Worm (Caenorhabditis elegans): ENCODE measurements around the gene rde-8.

Gene rde-8

ce11 chrIV:7075063-7075462 is 28.0 kb downstream of the rde-8 start, which contains the start of gene srg-50:
TSS of gene srg-50 (minus strand) at chrIV:7075163.
- TF ChIP-seq hmbx-1 (tag; optimal IDR thresholded peaks at IDR 0.05) (no peak), scrt-1 (GFP tag; IDR thresholded peaks at IDR 0.05) (no peak)

ce11 chrIV:7072110-7072509 is 31.0 kb downstream of the rde-8 start, which contains the start of gene srg-48:
TSS of gene srg-48 (plus strand) at chrIV:7072410.
- TF ChIP-seq ama-1 (optimal IDR thresholded peaks at IDR 0.05) (no peak), B0310.2 (tag; optimal IDR thresholded peaks at IDR 0.05) (no peak), ceh-36 (tag; optimal IDR thresholded peaks at IDR 0.05) (no peak), hnd-1 (tag; optimal IDR thresholded peaks at IDR 0.05) (no peak), sea-1 (GFP tag; conservative IDR thresholded peaks at IDR 0.05) (no peak)

ce11 chrIV:7067446-7067845 is 35.6 kb downstream of the rde-8 start:
- TF ChIP-seq sea-1 (GFP tag; conservative IDR thresholded peaks at IDR 0.05), result no peak
- no peak for TF ChIP-seq tbx-11 (GFP tag; IDR thresholded peaks at IDR 0.05)
- TF ChIP-seq scrt-1 (GFP tag; IDR thresholded peaks at IDR 0.05), result no peak
- TF ChIP-seq hnd-1 (tag; optimal IDR thresholded peaks at IDR 0.05), result no peak
- no peak for TF ChIP-seq tra-4 (tag; optimal IDR thresholded peaks at IDR 0.05)
- TF ChIP-seq ama-1 (optimal IDR thresholded peaks at IDR 0.05), result no peak
- TF ChIP-seq F13C5.2 (tag; optimal IDR thresholded peaks at IDR 0.05), result no peak
- TF ChIP-seq ceh-13 (GFP tag; optimal IDR thresholded peaks at IDR 0.05), result no peak
- TF ChIP-seq hmg-4 (GFP tag; optimal IDR thresholded peaks at IDR 0.05), result no peak
- no peak for TF ChIP-seq ets-7 (tag; optimal IDR thresholded peaks at IDR 0.05)
- no peak for TF ChIP-seq pes-1 (GFP tag; IDR thresholded peaks at IDR 0.05)
- TF ChIP-seq ceh-36 (tag; optimal IDR thresholded peaks at IDR 0.05), result no peak
- no peak for TF ChIP-seq B0310.2 (tag; optimal IDR thresholded peaks at IDR 0.05)
- TF ChIP-seq hmbx-1 (tag; optimal IDR thresholded peaks at IDR 0.05), result no peak
- no peak for TF ChIP-seq aly-1 (tag; optimal IDR thresholded peaks at IDR 0.05)
- no peak for TF ChIP-seq flt-1 (GFP tag; IDR thresholded peaks at IDR 0.05)
- no peak for TF ChIP-seq tbx-37 (GFP tag; conservative IDR thresholded peaks at IDR 0.05)

- TF ChIP-seq ceh-36 (tag; optimal IDR thresholded peaks at IDR 0.05) (no peak), tra-4 (tag; optimal IDR thresholded peaks at IDR 0.05) (no peak), F13C5.2 (tag; optimal IDR thresholded peaks at IDR 0.05) (no peak), ets-7 (tag; optimal IDR thresholded peaks at IDR 0.05) (no peak), ama-1 (optimal IDR thresholded peaks at IDR 0.05) (no peak), sea-1 (GFP tag; conservative IDR thresholded peaks at IDR 0.05) (no peak), pes-1 (GFP tag; IDR thresholded peaks at IDR 0.05) (no peak), tbx-11 (GFP tag; IDR thresholded peaks at IDR 0.05) (no peak), scrt-1 (GFP tag; IDR thresholded peaks at IDR 0.05) (no peak), aly-1 (tag; optimal IDR thresholded peaks at IDR 0.05) (no peak), ceh-13 (GFP tag; optimal IDR thresholded peaks at IDR 0.05) (no peak), tbx-37 (GFP tag; conservative IDR thresholded peaks at IDR 0.05) (no peak), hnd-1 (tag; optimal IDR thresholded peaks at IDR 0.05) (no peak), flt-1 (GFP tag; IDR thresholded peaks at IDR 0.05) (no peak), B0310.2 (tag; optimal IDR thresholded peaks at IDR 0.05) (no peak), hmg-4 (GFP tag; optimal IDR thresholded peaks at IDR 0.05) (no peak), hmbx-1 (tag; optimal IDR thresholded peaks at IDR 0.05) (no peak)
Observed at ce11 chrIV:7065022-7065421, 38.0 kb downstream of the rde-8 start, which contains the start of gene Y43B11AL.1. TSS of gene Y43B11AL.1 (plus strand) at chrIV:7065322.

ce11 chrIV:7062697-7063096 is 40.4 kb downstream of the rde-8 start:
- TF ChIP-seq ceh-13 (GFP tag; optimal IDR thresholded peaks at IDR 0.05), result no peak
- TF ChIP-seq ama-1 (optimal IDR thresholded peaks at IDR 0.05), result no peak
- no peak for TF ChIP-seq hnd-1 (tag; optimal IDR thresholded peaks at IDR 0.05)
- no peak for TF ChIP-seq B0310.2 (tag; optimal IDR thresholded peaks at IDR 0.05)
- no peak for TF ChIP-seq aly-1 (tag; optimal IDR thresholded peaks at IDR 0.05)
- no peak for TF ChIP-seq pes-1 (GFP tag; IDR thresholded peaks at IDR 0.05)
- TF ChIP-seq tbx-37 (GFP tag; conservative IDR thresholded peaks at IDR 0.05), result no peak
- no peak for TF ChIP-seq tra-4 (tag; optimal IDR thresholded peaks at IDR 0.05)
- TF ChIP-seq tbx-11 (GFP tag; IDR thresholded peaks at IDR 0.05), result no peak
- no peak for TF ChIP-seq scrt-1 (GFP tag; IDR thresholded peaks at IDR 0.05)
- TF ChIP-seq ceh-36 (tag; optimal IDR thresholded peaks at IDR 0.05), result no peak
- TF ChIP-seq flt-1 (GFP tag; IDR thresholded peaks at IDR 0.05), result no peak
- no peak for TF ChIP-seq sea-1 (GFP tag; conservative IDR thresholded peaks at IDR 0.05)
- TF ChIP-seq hmbx-1 (tag; optimal IDR thresholded peaks at IDR 0.05), result no peak

ce11 chrIV:7057677-7058076 is 45.4 kb downstream of the rde-8 start, which contains the start of gene srx-50:
TSS of gene srx-50 (plus strand) at chrIV:7057977.
- TF ChIP-seq ceh-13 (GFP tag; optimal IDR thresholded peaks at IDR 0.05), result no peak
- TF ChIP-seq tra-4 (tag; optimal IDR thresholded peaks at IDR 0.05), result no peak
- TF ChIP-seq B0310.2 (tag; optimal IDR thresholded peaks at IDR 0.05), result no peak
- no peak for TF ChIP-seq sea-1 (GFP tag; conservative IDR thresholded peaks at IDR 0.05)
- no peak for TF ChIP-seq F13C5.2 (tag; optimal IDR thresholded peaks at IDR 0.05)
- TF ChIP-seq ceh-36 (tag; optimal IDR thresholded peaks at IDR 0.05), result no peak
- no peak for TF ChIP-seq tbx-37 (GFP tag; conservative IDR thresholded peaks at IDR 0.05)
- TF ChIP-seq hnd-1 (tag; optimal IDR thresholded peaks at IDR 0.05), result no peak
- no peak for TF ChIP-seq ets-7 (tag; optimal IDR thresholded peaks at IDR 0.05)
- no peak for TF ChIP-seq pes-1 (GFP tag; IDR thresholded peaks at IDR 0.05)
- no peak for TF ChIP-seq scrt-1 (GFP tag; IDR thresholded peaks at IDR 0.05)
- no peak for TF ChIP-seq tbx-11 (GFP tag; IDR thresholded peaks at IDR 0.05)
- TF ChIP-seq ama-1 (optimal IDR thresholded peaks at IDR 0.05), result no peak
- TF ChIP-seq aly-1 (tag; optimal IDR thresholded peaks at IDR 0.05), result no peak
- TF ChIP-seq hmg-4 (GFP tag; optimal IDR thresholded peaks at IDR 0.05), result no peak
- no peak for TF ChIP-seq flt-1 (GFP tag; IDR thresholded peaks at IDR 0.05)

ce11 chrIV:7052135-7052534 is 50.9 kb downstream of the rde-8 start:
- no peak for TF ChIP-seq hmbx-1 (tag; optimal IDR thresholded peaks at IDR 0.05)
- TF ChIP-seq ama-1 (optimal IDR thresholded peaks at IDR 0.05), result no peak
- no peak for TF ChIP-seq tbx-11 (GFP tag; IDR thresholded peaks at IDR 0.05)
- TF ChIP-seq flt-1 (GFP tag; IDR thresholded peaks at IDR 0.05), result no peak
- TF ChIP-seq aly-1 (tag; optimal IDR thresholded peaks at IDR 0.05), result no peak

ce11 chrIV:7051515-7051914 is 51.5 kb downstream of the rde-8 start:
- TF ChIP-seq tbx-37 (GFP tag; conservative IDR thresholded peaks at IDR 0.05), result no peak
- no peak for TF ChIP-seq ama-1 (optimal IDR thresholded peaks at IDR 0.05)
- no peak for TF ChIP-seq F13C5.2 (tag; optimal IDR thresholded peaks at IDR 0.05)
- TF ChIP-seq flt-1 (GFP tag; IDR thresholded peaks at IDR 0.05), result no peak
- TF ChIP-seq ceh-13 (GFP tag; optimal IDR thresholded peaks at IDR 0.05), result no peak
